Worm (Caenorhabditis elegans) whole organism, young adult: ENCODE measurements around the gene cblc-1.
"Not testable (repeated sequence)": the region's sequence is repeated elsewhere in the genome, so short reads cannot be mapped to it uniquely, and the experiment has no call there.

ENCODE experiments used
- B0035.1 ChIP-seq: sonication (generic microtip); optimal IDR thresholded peaks from 2 replicates; lab custom pipeline; 2016; ENCODE audit warnings: missing genetic modification characterization, mild to moderate bottlenecking, missing compliant biosample characterization, missing genotype, missing genetic modification reagents
- F57A8.1 ChIP-seq: fragments of 200-800 bp; sonication (Bioruptor generic); optimal IDR thresholded peaks from 2 replicates; lab custom pipeline; 2018; ENCODE audit warnings: mild to moderate bottlenecking, missing genetic modification characterization, moderate library complexity, missing compliant biosample characterization
- aptf-3 ChIP-seq: fragments of 200-800 bp; sonication (Bioruptor generic); IDR thresholded peaks from 2 replicates; pipeline ENCODE4 v1.3.6; 2022; ENCODE audit warnings: missing genetic modification characterization, missing compliant biosample characterization
- fkh-3 ChIP-seq: sonication (generic microtip); optimal IDR thresholded peaks from 2 replicates; lab custom pipeline; 2016; ENCODE audit warnings: mild to moderate bottlenecking, missing genetic modification characterization, missing compliant biosample characterization
- lin-26 ChIP-seq: fragments of 200-800 bp; sonication (Bioruptor generic); IDR thresholded peaks from 2 replicates; pipeline ENCODE4 v1.3.6; 2022; ENCODE audit warnings: missing genetic modification reagents, missing genetic modification characterization, missing compliant biosample characterization
- lin-40 ChIP-seq: sonication (generic microtip); optimal IDR thresholded peaks from 2 replicates; lab custom pipeline; 2016; ENCODE audit warnings: missing genetic modification characterization, mild to moderate bottlenecking, missing compliant biosample characterization, missing genotype, missing genetic modification reagents
- rpc-1 ChIP-seq, 2 experiments: fragments of 150-350 bp in 1 of 2; sonication (generic microtip) in 1 of 2; optimal IDR thresholded peaks; 2 replicates each; lab custom pipeline; 2014 to 2018; ENCODE audit warnings: missing biosample characterization in 1 of 2, missing genetic modification characterization in 1 of 2, missing genetic modification reagents in 1 of 2, missing genotype in 1 of 2
- sea-2 ChIP-seq: fragments of 200-800 bp; sonication (Bioruptor generic); IDR thresholded peaks from 2 replicates; pipeline ENCODE4 v1.3.6; 2022; ENCODE audit warnings: missing genetic modification characterization, missing compliant biosample characterization
- unc-130 ChIP-seq: sonication (generic microtip); optimal IDR thresholded peaks from 2 replicates; lab custom pipeline; 2016; ENCODE audit warnings: missing genetic modification reagents, missing genetic modification characterization, missing compliant biosample characterization
- ztf-28 ChIP-seq: fragments of 200-800 bp; sonication (Bioruptor generic); IDR thresholded peaks from 2 replicates; pipeline ENCODE4 v1.3.6; 2022; ENCODE audit warnings: missing genetic modification reagents, missing genetic modification characterization, missing compliant biosample characterization

DNA sequence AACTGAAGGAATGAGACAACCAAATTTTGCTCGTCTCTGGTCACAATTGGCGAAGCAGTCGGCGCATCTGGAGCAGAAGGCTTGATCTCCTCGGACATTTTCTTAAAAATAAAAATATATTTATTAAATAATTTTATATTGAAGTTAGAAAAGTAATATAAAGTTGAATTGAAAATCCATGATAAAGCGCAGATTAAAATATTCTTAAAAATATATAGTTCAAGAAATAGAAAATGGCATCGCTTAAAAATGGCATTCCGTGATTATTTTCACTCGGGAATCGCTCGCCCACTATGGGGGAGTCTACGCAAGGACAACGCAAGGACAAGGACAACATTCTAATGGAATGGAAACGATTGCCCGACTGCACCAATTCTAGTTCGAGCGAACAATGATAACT, 37.3 kb downstream of the cblc-1 start, which contains the start of gene sgt-1:
- not testable (repeated sequence) for TF ChIP-seq lin-40; lin-26 (GFP tag; lab: Robert Waterston, UW); B0035.1 (tag; lab: Kevin White, UChicago); unc-130 (GFP tag; lab: Kevin White, UChicago); ztf-28 (GFP tag; lab: Robert Waterston, UW); F57A8.1; rpc-1 (optimal IDR thresholded peaks at IDR 0.05; lab: Kevin White, UChicago); rpc-1 (tag; optimal IDR thresholded peaks at IDR 0.05; lab: Kevin White, UChicago); aptf-3 (GFP tag; lab: Robert Waterston, UW); sea-2; fkh-3 (tag; lab: Kevin White, UChicago)
